Worm (Caenorhabditis elegans): ENCODE results near the gene ocr-2.

DNA sequence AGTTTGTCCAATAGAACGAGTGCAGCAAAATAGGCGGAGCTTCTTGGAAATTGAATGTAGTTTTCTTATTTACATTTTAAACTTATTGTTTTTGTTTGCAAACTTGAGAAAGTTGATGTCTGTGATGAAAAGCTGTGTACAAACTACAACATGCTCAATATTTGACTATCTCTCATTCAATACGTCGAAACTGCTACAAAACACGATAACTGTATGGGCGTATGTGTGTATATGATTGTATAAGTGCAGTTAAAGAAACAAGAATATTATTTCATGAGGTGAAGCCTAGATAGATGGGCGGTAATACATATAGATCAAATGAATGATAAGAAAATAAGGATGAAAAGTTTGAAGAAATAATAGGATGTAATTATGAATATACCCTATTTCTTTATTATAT is 19.7 kb upstream of the ocr-2 start:
- TF ChIP-seq zag-1 (tag; optimal IDR thresholded peaks at IDR 0.05) (no peak), aly-2 (tag; optimal IDR thresholded peaks at IDR 0.05) (no peak)

All from whole organism, L2 larva.